Fruit fly (Drosophila melanogaster) whole organism, embryonic: ENCODE results near the gene Dph3.

Experiments used
- ATbp ChIP-seq: fragments of 200-800 bp; sonication (Bioruptor generic); optimal IDR thresholded peaks from 2 replicates; lab custom pipeline; 2017; ENCODE audit warnings: missing biosample characterization, mild to moderate bottlenecking, missing genetic modification characterization, missing genetic modification reagents
- Adf1 ChIP-seq: fragments of 200-800 bp; sonication (Bioruptor generic); IDR thresholded peaks from 2 replicates; pipeline ENCODE4 v1.3.6; 2022; ENCODE audit warnings: missing biosample characterization, missing genetic modification characterization
- Asciz ChIP-seq: fragments of 200-800 bp; sonication (Bioruptor generic); optimal IDR thresholded peaks from 2 replicates; lab custom pipeline; 2017; ENCODE audit warnings: missing biosample characterization, mild to moderate bottlenecking, missing genetic modification characterization, missing genetic modification reagents
- Awh ChIP-seq: fragments of 200-800 bp; sonication (Bioruptor generic); IDR thresholded peaks from 2 replicates; pipeline ENCODE4, ENCODE4 v1.3.6; 2022; ENCODE audit warnings: missing biosample characterization, missing genetic modification characterization
- CG10366 ChIP-seq: fragments of 200-800 bp; sonication (Bioruptor generic); IDR thresholded peaks from 2 replicates; pipeline ENCODE4 v1.3.6; 2022; ENCODE audit warnings: missing biosample characterization, missing genetic modification characterization
- CG10654 ChIP-seq: fragments of 200-800 bp; sonication (Bioruptor generic); optimal IDR thresholded peaks from 2 replicates; lab custom pipeline; 2016; ENCODE audit warnings: missing biosample characterization, missing genetic modification characterization
- CG11247 ChIP-seq: fragments of 200-800 bp; sonication (Bioruptor generic); IDR thresholded peaks from 2 replicates; pipeline ENCODE4 v1.3.6; 2022; ENCODE audit warnings: missing biosample characterization, missing genetic modification characterization
- CG12104 ChIP-seq: fragments of 200-800 bp; sonication (Bioruptor generic); optimal IDR thresholded peaks from 3 replicates; lab custom pipeline; 2016; ENCODE audit warnings: missing biosample characterization, missing genetic modification characterization
- CG12236 ChIP-seq: fragments of 200-800 bp; sonication (Bioruptor generic); optimal IDR thresholded peaks from 2 replicates; lab custom pipeline; 2016; ENCODE audit warnings: missing biosample characterization, missing genetic modification characterization
- CG13624 ChIP-seq: fragments of 200-800 bp; sonication (Bioruptor generic); optimal IDR thresholded peaks from 2 replicates; lab custom pipeline; 2016; ENCODE audit warnings: missing biosample characterization, missing genetic modification characterization
- CG16779 ChIP-seq: fragments of 200-800 bp; sonication (Bioruptor generic); IDR thresholded peaks from 2 replicates; pipeline ENCODE4 v1.3.6; 2022; ENCODE audit warnings: missing biosample characterization, missing genetic modification characterization
- CG16813 ChIP-seq: fragments of 200-800 bp; sonication (Bioruptor generic); IDR thresholded peaks from 3 replicates; pipeline ENCODE4 v1.3.6; 2022; ENCODE audit warnings: missing biosample characterization, missing genetic modification characterization; ENCODE audit not compliant: partially characterized antibody
- CG17912 ChIP-seq: fragments of 200-800 bp; sonication (Bioruptor generic); optimal IDR thresholded peaks from 2 replicates; lab custom pipeline; 2018; ENCODE audit warnings: missing biosample characterization, mild to moderate bottlenecking, missing genetic modification characterization
- CG3065 ChIP-seq: fragments of 200-800 bp; sonication (Bioruptor generic); optimal IDR thresholded peaks from 2 replicates; lab custom pipeline; 2016; ENCODE audit warnings: missing biosample characterization, missing genetic modification characterization
- CG3726 ChIP-seq: fragments of 200-800 bp; sonication (Bioruptor generic); IDR thresholded peaks from 3 replicates; pipeline ENCODE4, ENCODE4 v1.3.6; 2022; ENCODE audit warnings: missing biosample characterization, missing genetic modification characterization
- CG4617 ChIP-seq: fragments of 200-800 bp; sonication (Bioruptor generic); optimal IDR thresholded peaks from 3 replicates; lab custom pipeline; 2016; ENCODE audit warnings: missing biosample characterization, missing genetic modification characterization, borderline replicate concordance
- CG4730 ChIP-seq: fragments of 200-800 bp; sonication (Bioruptor generic); IDR thresholded peaks from 2 replicates; pipeline ENCODE4 v1.3.6; 2022; ENCODE audit warnings: missing biosample characterization, missing genetic modification characterization
- CG6254 ChIP-seq: fragments of 200-800 bp; sonication (Bioruptor generic); optimal IDR thresholded peaks from 3 replicates; lab custom pipeline; 2017; ENCODE audit warnings: mild to moderate bottlenecking, missing biosample characterization, missing genetic modification reagents, missing genetic modification characterization
- CG6683 ChIP-seq: fragments of 200-800 bp; sonication (Bioruptor generic); optimal IDR thresholded peaks from 2 replicates; lab custom pipeline; 2017; ENCODE audit warnings: missing biosample characterization, mild to moderate bottlenecking, missing genetic modification characterization, missing genetic modification reagents
- CG7987 ChIP-seq: fragments of 200-800 bp; sonication (Bioruptor generic); optimal IDR thresholded peaks from 2 replicates; lab custom pipeline; 2018; ENCODE audit warnings: missing biosample characterization, mild to moderate bottlenecking, missing genetic modification characterization, moderate library complexity
- CG9727 ChIP-seq: fragments of 200-800 bp; sonication (Bioruptor generic); optimal IDR thresholded peaks from 3 replicates; lab custom pipeline; 2017; ENCODE audit warnings: missing biosample characterization, mild to moderate bottlenecking, missing genetic modification characterization
- Fer2 ChIP-seq: fragments of 200-800 bp; sonication (Bioruptor generic); optimal IDR thresholded peaks from 2 replicates; lab custom pipeline; 2018; ENCODE audit warnings: missing biosample characterization, mild to moderate bottlenecking, missing genetic modification characterization, moderate library complexity
- Fer3 ChIP-seq: fragments of 200-800 bp; sonication (Bioruptor generic); optimal IDR thresholded peaks from 2 replicates; lab custom pipeline; 2018; ENCODE audit warnings: missing biosample characterization, mild to moderate bottlenecking, missing genetic modification characterization, moderate library complexity
- HLH4C ChIP-seq: fragments of 200-800 bp; sonication (Bioruptor generic); IDR thresholded peaks from 3 replicates; pipeline ENCODE4 v1.3.6; 2022; ENCODE audit warnings: missing biosample characterization, missing genetic modification characterization; ENCODE audit not compliant: partially characterized antibody
- Hand ChIP-seq: fragments of 200-800 bp; sonication (Bioruptor generic); optimal IDR thresholded peaks from 2 replicates; lab custom pipeline; 2017; ENCODE audit warnings: mild to moderate bottlenecking, missing biosample characterization, missing genetic modification reagents, missing genetic modification characterization
- Hmr ChIP-seq: fragments of 200-800 bp; sonication (Bioruptor generic); optimal IDR thresholded peaks from 3 replicates; lab custom pipeline; 2017; ENCODE audit warnings: mild to moderate bottlenecking, missing biosample characterization, missing genetic modification reagents, missing genetic modification characterization
- Hr39 ChIP-seq: fragments of >200 bp; optimal IDR thresholded peaks from 2 replicates; lab custom pipeline; 2017
- Hr78 ChIP-seq, 2 experiments: fragments of 200-800 bp in 1 of 2; fragments of >200 bp in 1 of 2; sonication (Bioruptor generic) in 1 of 2; optimal IDR thresholded peaks; 2 replicates each; lab custom pipeline; 2017 to 2019; ENCODE audit warnings: missing biosample characterization in 2 of 2, missing genetic modification characterization in 2 of 2, mild to moderate bottlenecking in 1 of 2, moderate library complexity in 1 of 2
- Jarid2 ChIP-seq: fragments of 200-800 bp; sonication (Bioruptor generic); optimal IDR thresholded peaks from 3 replicates; lab custom pipeline; 2017; ENCODE audit warnings: mild to moderate bottlenecking, missing biosample characterization, missing genetic modification reagents, missing genetic modification characterization
- Max ChIP-seq: fragments of 200-800 bp; sonication (Bioruptor generic); optimal IDR thresholded peaks from 2 replicates; lab custom pipeline; 2016; ENCODE audit warnings: missing biosample characterization, mild to moderate bottlenecking, missing genetic modification characterization
- Meics ChIP-seq: fragments of 200-800 bp; sonication (Bioruptor generic); optimal IDR thresholded peaks from 2 replicates; lab custom pipeline; 2017; ENCODE audit warnings: missing biosample characterization, mild to moderate bottlenecking, missing genetic modification characterization
- Scr ChIP-seq: fragments of 200-800 bp; sonication (Bioruptor generic); IDR thresholded peaks from 2 replicates; pipeline ENCODE4 v1.3.6; 2022; ENCODE audit warnings: missing biosample characterization, missing genetic modification characterization; ENCODE audit not compliant: partially characterized antibody
- Sox102F ChIP-seq: fragments of 200-800 bp; sonication (Bioruptor generic); optimal IDR thresholded peaks from 2 replicates; lab custom pipeline; 2018; ENCODE audit warnings: missing biosample characterization, mild to moderate bottlenecking, missing genetic modification characterization, moderate library complexity
- TFAM ChIP-seq: fragments of 200-800 bp; sonication (Bioruptor generic); optimal IDR thresholded peaks from 2 replicates; lab custom pipeline; 2017; ENCODE audit warnings: missing biosample characterization, missing genetic modification characterization, inconsistent platforms
- btn ChIP-seq: fragments of 200-800 bp; sonication (Bioruptor generic); optimal IDR thresholded peaks from 2 replicates; lab custom pipeline; 2016; ENCODE audit warnings: missing biosample characterization, missing genetic modification characterization
- chinmo ChIP-seq: fragments of 200-800 bp; sonication (Bioruptor generic); IDR thresholded peaks from 4 replicates; pipeline ENCODE4 v1.3.6; 2022; ENCODE audit warnings: missing biosample characterization, missing genetic modification characterization; ENCODE audit not compliant: partially characterized antibody
- corto ChIP-seq: fragments of 200-800 bp; sonication (Bioruptor generic); optimal IDR thresholded peaks from 2 replicates; lab custom pipeline; 2016; ENCODE audit warnings: missing biosample characterization, mild to moderate bottlenecking, missing genetic modification characterization, moderate library complexity
- croc ChIP-seq: fragments of 200-800 bp; sonication (Bioruptor generic); conservative IDR thresholded peaks from 3 replicates; pipeline ENCODE4 v1.3.6; 2022; ENCODE audit warnings: missing biosample characterization, missing genetic modification characterization
- en ChIP-seq: fragments of 200-800 bp; sonication (Bioruptor generic); optimal IDR thresholded peaks from 2 replicates; lab custom pipeline; 2016; ENCODE audit warnings: missing biosample characterization, missing genetic modification characterization
- ewg ChIP-seq: fragments of 200-800 bp; sonication (Bioruptor generic); optimal IDR thresholded peaks from 3 replicates; lab custom pipeline; 2017; ENCODE audit warnings: mild to moderate bottlenecking, missing biosample characterization, missing genetic modification reagents, missing genetic modification characterization
- eyg ChIP-seq: fragments of 200-800 bp; sonication (Bioruptor generic); optimal IDR thresholded peaks from 3 replicates; lab custom pipeline; 2016; ENCODE audit warnings: missing biosample characterization, missing genetic modification characterization
- gcm2 ChIP-seq: fragments of 200-800 bp; sonication (Bioruptor generic); optimal IDR thresholded peaks from 2 replicates; lab custom pipeline; 2016; ENCODE audit warnings: missing biosample characterization, missing genetic modification characterization
- grau ChIP-seq: fragments of 200-800 bp; optimal IDR thresholded peaks from 3 replicates; lab custom pipeline; 2019; ENCODE audit warnings: missing biosample characterization, mild to moderate bottlenecking, missing genetic modification characterization, moderate library complexity
- luna ChIP-seq: fragments of 200-800 bp; sonication (Bioruptor generic); optimal IDR thresholded peaks from 2 replicates; lab custom pipeline; 2016; ENCODE audit warnings: missing biosample characterization, missing genetic modification characterization
- onecut ChIP-seq: fragments of 200-800 bp; sonication (Bioruptor generic); IDR thresholded peaks from 2 replicates; pipeline ENCODE4 v1.3.6; 2022; ENCODE audit warnings: missing biosample characterization, missing genetic modification characterization
- sens-2 ChIP-seq: fragments of 200-800 bp; sonication (Bioruptor generic); IDR thresholded peaks from 2 replicates; pipeline ENCODE4 v1.3.6; 2022; ENCODE audit warnings: missing biosample characterization, missing genetic modification characterization
- shn ChIP-seq: fragments of 200-800 bp; sonication (Bioruptor generic); optimal IDR thresholded peaks from 3 replicates; lab custom pipeline; 2016; ENCODE audit warnings: missing biosample characterization, missing genetic modification characterization
- ssp ChIP-seq: fragments of 200-800 bp; sonication (Bioruptor generic); IDR thresholded peaks from 2 replicates; pipeline ENCODE4 v1.3.6; 2022; ENCODE audit warnings: missing biosample characterization, missing genetic modification characterization
- twi ChIP-seq: fragments of 200-800 bp; optimal IDR thresholded peaks from 2 replicates; lab custom pipeline; 2019; ENCODE audit warnings: missing biosample characterization, mild to moderate bottlenecking, missing genetic modification characterization, moderate library complexity

Gene Dph3

DNA sequence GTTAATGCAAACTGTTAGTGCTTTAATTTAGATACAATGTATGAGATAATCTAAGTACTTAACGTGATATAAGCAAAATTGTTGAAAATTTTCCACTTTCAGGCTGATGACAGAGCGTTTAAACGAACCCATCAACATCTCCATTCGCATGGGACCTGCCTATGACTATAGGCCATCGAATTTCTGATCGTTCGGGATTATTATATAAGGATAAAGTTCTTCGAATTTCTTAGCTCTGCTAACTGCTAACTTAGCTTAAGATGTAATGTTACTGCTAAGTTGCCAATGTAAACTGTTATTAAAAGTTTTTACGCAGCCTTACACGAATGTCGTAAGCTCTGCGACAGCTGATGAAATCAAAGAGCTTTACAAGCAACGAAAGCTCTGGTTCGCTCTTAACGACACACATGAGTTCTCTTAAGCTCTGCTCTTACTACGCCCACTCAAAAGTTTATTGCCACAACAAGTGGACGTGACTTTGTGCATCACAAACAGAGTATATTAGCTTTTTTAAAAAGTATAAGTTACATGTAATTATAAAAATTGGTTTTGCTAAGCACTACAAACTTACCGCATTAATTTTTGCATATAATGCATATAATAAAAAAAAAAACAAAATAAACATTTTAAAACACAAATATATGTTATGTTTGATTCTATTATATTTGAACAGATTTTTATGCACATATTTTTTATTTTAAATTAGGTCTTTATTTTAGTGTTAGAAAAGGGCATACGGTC, 34.9 kb upstream of the Dph3 start (continued):
- TF ChIP-seq Adf1 (GFP tag; lab: Robert Waterston, UW): peak; percentile 88
- TF ChIP-seq CG11247 (GFP tag; lab: Robert Waterston, UW): peak; percentile 97
- TF ChIP-seq ATbp (GFP tag; lab: Kevin White, UChicago): peak; percentile 97
- peak; percentile 95 for TF ChIP-seq onecut (GFP tag; lab: Robert Waterston, UW)
- TF ChIP-seq Awh (GFP tag; lab: Robert Waterston, UW): peak; percentile 97
- TF ChIP-seq CG3065 (GFP tag; lab: Kevin White, UChicago): peak; percentile 92
- TF ChIP-seq shn (GFP tag; lab: Kevin White, UChicago): peak; percentile 82
- peak; percentile 94 for TF ChIP-seq CG6254 (GFP tag; lab: Kevin White, UChicago)
- peak; percentile 95 for TF ChIP-seq ssp (GFP tag; lab: Robert Waterston, UW)
- no peak for TF ChIP-seq Scr (GFP tag; lab: Robert Waterston, UW)
- TF ChIP-seq eyg (GFP tag; lab: Kevin White, UChicago): no peak
- peak; percentile 69 for TF ChIP-seq TFAM (GFP tag; lab: Kevin White, UChicago)
- TF ChIP-seq HLH4C (GFP tag; lab: Robert Waterston, UW): no peak
- peak; percentile 97 for TF ChIP-seq CG10366 (GFP tag; lab: Robert Waterston, UW)
- peak; percentile 91 for TF ChIP-seq Jarid2 (GFP tag; lab: Kevin White, UChicago)
- TF ChIP-seq CG6683: peak; percentile 98
- TF ChIP-seq grau (tag; lab: Kevin White, UChicago): peak; percentile 95
- TF ChIP-seq CG4617: peak; percentile 86
- TF ChIP-seq CG12104 (GFP tag; lab: Kevin White, UChicago): peak; percentile 98
- TF ChIP-seq CG9727 (GFP tag; lab: Kevin White, UChicago): peak; percentile 100
- peak in 1 of 2 experiments; percentile 96 for TF ChIP-seq Hr78 (GFP tag; optimal IDR thresholded peaks at IDR 0.05; lab: Kevin White, UChicago)
- TF ChIP-seq sens-2 (GFP tag; lab: Robert Waterston, UW): peak; percentile 82
- TF ChIP-seq Max (GFP tag; lab: Kevin White, UChicago): peak; percentile 97
- no peak for TF ChIP-seq gcm2 (GFP tag; lab: Kevin White, UChicago)
- peak; percentile 99 for TF ChIP-seq Hmr (GFP tag; lab: Kevin White, UChicago)
- TF ChIP-seq Meics (GFP tag; lab: Kevin White, UChicago): peak; percentile 99
- TF ChIP-seq CG7987 (GFP tag; lab: Kevin White, UChicago): peak; percentile 93
- peak; percentile 97 for TF ChIP-seq CG10654 (GFP tag; lab: Kevin White, UChicago)
- peak; percentile 83 for TF ChIP-seq corto (GFP tag; lab: Kevin White, UChicago)
- TF ChIP-seq Hr39 (lab: Kevin White, UChicago): no peak
- TF ChIP-seq CG17912: peak; percentile 85
- TF ChIP-seq CG16779 (GFP tag; lab: Robert Waterston, UW): peak; percentile 91
- TF ChIP-seq Fer3 (tag; lab: Kevin White, UChicago): peak; percentile 98
- peak; percentile 97 for TF ChIP-seq CG13624
- TF ChIP-seq Fer2 (tag; lab: Kevin White, UChicago): peak; percentile 97
- TF ChIP-seq CG16813 (GFP tag; lab: Robert Waterston, UW): no peak
- peak; percentile 31 for TF ChIP-seq CG12236
- peak; percentile 99 for TF ChIP-seq Asciz
- TF ChIP-seq ewg (GFP tag; lab: Kevin White, UChicago): peak; percentile 97
- peak; percentile 96 for TF ChIP-seq CG3726
- peak; percentile 99 for TF ChIP-seq croc (GFP tag; lab: Robert Waterston, UW)
- TF ChIP-seq twi (tag; lab: Kevin White, UChicago): peak; percentile 88
- TF ChIP-seq btn (GFP tag; lab: Kevin White, UChicago): peak; percentile 10
- peak; percentile 78; the same call in 2 of the 4 replicates for TF ChIP-seq chinmo (GFP tag; lab: Robert Waterston, UW)
- peak; percentile 52 for TF ChIP-seq luna (GFP tag; lab: Kevin White, UChicago)
- TF ChIP-seq Hand (GFP tag; lab: Kevin White, UChicago): peak; percentile 97
- TF ChIP-seq CG4730 (GFP tag; lab: Robert Waterston, UW): peak; percentile 97
- peak; percentile 99 for TF ChIP-seq Sox102F
- TF ChIP-seq en (GFP tag; lab: Kevin White, UChicago): peak; percentile 31
